Fruit fly (Drosophila melanogaster) whole organism, embryonic: ENCODE measurements around the gene PGRP-LF.

Experiments used
- Ada2b ChIP-seq: fragments of 200-800 bp; sonication (Bioruptor generic); IDR thresholded peaks from 2 replicates; pipeline ENCODE4 v1.3.6; 2022; ENCODE audit warnings: missing biosample characterization, missing genetic modification characterization
- CG11247 ChIP-seq: fragments of 200-800 bp; sonication (Bioruptor generic); IDR thresholded peaks from 2 replicates; pipeline ENCODE4 v1.3.6; 2022; ENCODE audit warnings: missing biosample characterization, missing genetic modification characterization
- CG11504 ChIP-seq: fragments of 200-800 bp; sonication (Bioruptor generic); optimal IDR thresholded peaks from 3 replicates; lab custom pipeline; 2019; ENCODE audit warnings: missing biosample characterization, mild to moderate bottlenecking, missing genetic modification characterization, moderate library complexity
- CG11560 ChIP-seq: fragments of 200-800 bp; sonication (Bioruptor generic); IDR thresholded peaks from 3 replicates; pipeline ENCODE4 v1.3.6; 2022; ENCODE audit warnings: missing biosample characterization, missing genetic modification characterization
- CG12236 ChIP-seq: fragments of 200-800 bp; sonication (Bioruptor generic); optimal IDR thresholded peaks from 2 replicates; lab custom pipeline; 2016; ENCODE audit warnings: missing biosample characterization, missing genetic modification characterization
- CG14050 ChIP-seq: fragments of 200-800 bp; sonication (Bioruptor generic); IDR thresholded peaks from 3 replicates; pipeline ENCODE4 v1.3.6; 2022; ENCODE audit warnings: missing biosample characterization, missing genetic modification characterization
- CG15011 ChIP-seq: fragments of 200-800 bp; sonication (Bioruptor generic); optimal IDR thresholded peaks from 3 replicates; lab custom pipeline; 2018; ENCODE audit warnings: missing biosample characterization, mild to moderate bottlenecking, missing genetic modification characterization
- CG15479 ChIP-seq: fragments of 200-800 bp; sonication (Bioruptor generic); optimal IDR thresholded peaks from 3 replicates; lab custom pipeline; 2019; ENCODE audit warnings: missing biosample characterization, mild to moderate bottlenecking, missing genetic modification characterization, moderate library complexity
- CG15601 ChIP-seq: fragments of 200-800 bp; sonication (Bioruptor generic); optimal IDR thresholded peaks from 3 replicates; lab custom pipeline; 2019; ENCODE audit warnings: missing biosample characterization, mild to moderate bottlenecking, missing genetic modification characterization, moderate library complexity
- CG16813 ChIP-seq: fragments of 200-800 bp; sonication (Bioruptor generic); IDR thresholded peaks from 3 replicates; pipeline ENCODE4 v1.3.6; 2022; ENCODE audit warnings: missing biosample characterization, missing genetic modification characterization; ENCODE audit not compliant: partially characterized antibody
- CG17802 ChIP-seq: fragments of 200-800 bp; sonication (Bioruptor generic); optimal IDR thresholded peaks from 2 replicates; lab custom pipeline; 2018; ENCODE audit warnings: missing biosample characterization, mild to moderate bottlenecking, missing genetic modification characterization, moderate library complexity
- CG1832 ChIP-seq: fragments of 200-800 bp; sonication (Bioruptor generic); optimal IDR thresholded peaks from 2 replicates; lab custom pipeline; 2017; ENCODE audit warnings: missing biosample characterization, mild to moderate bottlenecking, missing genetic modification characterization, inconsistent platforms
- CG2678 ChIP-seq: fragments of 200-800 bp; sonication (Bioruptor generic); optimal IDR thresholded peaks from 3 replicates; lab custom pipeline; 2019; ENCODE audit warnings: missing biosample characterization, mild to moderate bottlenecking, missing genetic modification characterization, moderate library complexity
- CG2889 ChIP-seq: fragments of 200-800 bp; sonication (Bioruptor generic); IDR thresholded peaks from 3 replicates; pipeline ENCODE4 v1.3.6; 2022; ENCODE audit warnings: missing biosample characterization, missing genetic modification characterization
- CG3065 ChIP-seq: fragments of 200-800 bp; sonication (Bioruptor generic); optimal IDR thresholded peaks from 2 replicates; lab custom pipeline; 2016; ENCODE audit warnings: missing biosample characterization, missing genetic modification characterization
- CG33557 ChIP-seq: fragments of 200-800 bp; sonication (Bioruptor generic); optimal IDR thresholded peaks from 2 replicates; lab custom pipeline; 2019; ENCODE audit warnings: missing biosample characterization, mild to moderate bottlenecking, missing genetic modification characterization, moderate library complexity
- CG4282 ChIP-seq: fragments of 200-800 bp; sonication (Bioruptor generic); optimal IDR thresholded peaks from 2 replicates; lab custom pipeline; 2016; ENCODE audit warnings: missing biosample characterization, missing genetic modification characterization
- CG5245 ChIP-seq: fragments of 200-800 bp; sonication (Bioruptor generic); optimal IDR thresholded peaks from 3 replicates; lab custom pipeline; 2016; ENCODE audit warnings: missing biosample characterization, missing genetic modification characterization
- CG6654 ChIP-seq: fragments of 200-800 bp; sonication (Bioruptor generic); optimal IDR thresholded peaks from 2 replicates; lab custom pipeline; 2017; ENCODE audit warnings: missing biosample characterization, mild to moderate bottlenecking, missing genetic modification characterization
- CG7372 ChIP-seq: fragments of 200-800 bp; sonication (Bioruptor generic); IDR thresholded peaks from 2 replicates; pipeline ENCODE4 v1.3.6; 2022; ENCODE audit warnings: missing biosample characterization, missing genetic modification characterization
- CG9817 ChIP-seq: fragments of 200-800 bp; sonication (Bioruptor generic); optimal IDR thresholded peaks from 2 replicates; lab custom pipeline; 2018; ENCODE audit warnings: missing biosample characterization, mild to moderate bottlenecking, missing genetic modification characterization, moderate library complexity
- CTCF ChIP-seq: fragments of 200-800 bp; sonication (Bioruptor generic); optimal IDR thresholded peaks from 2 replicates; lab custom pipeline; 2017; ENCODE audit warnings: missing biosample characterization, mild to moderate bottlenecking, missing genetic modification characterization, moderate library complexity
- D19A ChIP-seq: fragments of 200-800 bp; optimal IDR thresholded peaks from 3 replicates; lab custom pipeline; 2019; ENCODE audit warnings: missing biosample characterization, mild to moderate bottlenecking, missing genetic modification characterization, moderate library complexity
- D19B ChIP-seq: fragments of 200-800 bp; sonication (Bioruptor generic); optimal IDR thresholded peaks from 2 replicates; lab custom pipeline; 2017; ENCODE audit warnings: missing biosample characterization, mild to moderate bottlenecking, missing genetic modification characterization
- Dll ChIP-seq: fragments of 200-800 bp; sonication (Bioruptor generic); IDR thresholded peaks from 4 replicates; pipeline ENCODE4 v1.3.6; 2022; ENCODE audit warnings: missing biosample characterization, missing genetic modification characterization; ENCODE audit not compliant: partially characterized antibody
- E2f1 ChIP-seq: fragments of 200-800 bp; sonication (Bioruptor generic); IDR thresholded peaks from 2 replicates; pipeline ENCODE4 v1.3.6; 2022; ENCODE audit warnings: missing biosample characterization, missing genetic modification characterization
- ERR ChIP-seq: fragments of 200-800 bp; sonication (Bioruptor generic); optimal IDR thresholded peaks from 2 replicates; lab custom pipeline; 2016; ENCODE audit warnings: missing biosample characterization, missing genetic modification characterization
- Lhr ChIP-seq: fragments of 200-800 bp; sonication (Bioruptor generic); optimal IDR thresholded peaks from 3 replicates; lab custom pipeline; 2017; ENCODE audit warnings: mild to moderate bottlenecking, missing biosample characterization, missing genetic modification reagents, missing genetic modification characterization
- Optix ChIP-seq: fragments of 200-800 bp; sonication (Bioruptor generic); IDR thresholded peaks from 3 replicates; pipeline ENCODE4 v1.3.6; 2022; ENCODE audit warnings: missing biosample characterization, missing genetic modification characterization
- Pdp1 ChIP-seq, 2 experiments: fragments of 200-800 bp; sonication (Bioruptor generic); optimal IDR thresholded peaks; 3 replicates each; lab custom pipeline; 2016; ENCODE audit warnings: missing biosample characterization in 2 of 2, missing genetic modification characterization in 2 of 2, mild to moderate bottlenecking in 1 of 2, moderate library complexity in 1 of 2
- Sry-δ ChIP-seq: fragments of 200-800 bp; sonication (Bioruptor generic); optimal IDR thresholded peaks from 2 replicates; lab custom pipeline; 2016; ENCODE audit warnings: missing biosample characterization, missing genetic modification characterization
- Usf ChIP-seq: fragments of 200-800 bp; sonication (Bioruptor generic); optimal IDR thresholded peaks from 2 replicates; lab custom pipeline; 2017; ENCODE audit warnings: missing genotype, missing biosample characterization, missing genetic modification characterization
- YL-1 ChIP-seq: fragments of 200-800 bp; sonication (Bioruptor generic); optimal IDR thresholded peaks from 3 replicates; lab custom pipeline; 2017; ENCODE audit warnings: missing biosample characterization, mild to moderate bottlenecking, missing genetic modification characterization
- btn ChIP-seq: fragments of 200-800 bp; sonication (Bioruptor generic); optimal IDR thresholded peaks from 2 replicates; lab custom pipeline; 2016; ENCODE audit warnings: missing biosample characterization, missing genetic modification characterization
- cas ChIP-seq: fragments of 200-800 bp; sonication (Bioruptor generic); IDR thresholded peaks from 2 replicates; pipeline ENCODE4 v1.3.6; 2022; ENCODE audit warnings: missing biosample characterization, missing genetic modification characterization
- cg ChIP-seq: fragments of 200-800 bp; sonication (Bioruptor generic); optimal IDR thresholded peaks from 3 replicates; lab custom pipeline; 2019; ENCODE audit warnings: missing biosample characterization, mild to moderate bottlenecking, missing genetic modification characterization, moderate library complexity
- corto ChIP-seq: fragments of 200-800 bp; sonication (Bioruptor generic); optimal IDR thresholded peaks from 2 replicates; lab custom pipeline; 2016; ENCODE audit warnings: missing biosample characterization, mild to moderate bottlenecking, missing genetic modification characterization, moderate library complexity
- disco-r ChIP-seq: fragments of 200-800 bp; sonication (Bioruptor generic); optimal IDR thresholded peaks from 2 replicates; lab custom pipeline; 2016; ENCODE audit warnings: missing biosample characterization, missing genetic modification characterization
- exex ChIP-seq: fragments of 200-800 bp; sonication (Bioruptor generic); optimal IDR thresholded peaks from 4 replicates; lab custom pipeline; 2018; ENCODE audit warnings: missing biosample characterization, mild to moderate bottlenecking, missing genetic modification characterization, moderate library complexity
- gcm2 ChIP-seq: fragments of 200-800 bp; sonication (Bioruptor generic); optimal IDR thresholded peaks from 2 replicates; lab custom pipeline; 2016; ENCODE audit warnings: missing biosample characterization, missing genetic modification characterization
- gem ChIP-seq: fragments of 200-800 bp; sonication (Bioruptor generic); optimal IDR thresholded peaks from 2 replicates; lab custom pipeline; 2019; ENCODE audit warnings: missing biosample characterization, mild to moderate bottlenecking, missing genetic modification characterization, moderate library complexity
- h ChIP-seq: fragments of >200 bp; optimal IDR thresholded peaks from 2 replicates; lab custom pipeline; 2017
- mam ChIP-seq: fragments of 200-800 bp; sonication (Bioruptor generic); optimal IDR thresholded peaks from 3 replicates; lab custom pipeline; 2016; ENCODE audit warnings: missing biosample characterization, missing genetic modification characterization
- nmo ChIP-seq: fragments of 200-800 bp; sonication (Bioruptor generic); optimal IDR thresholded peaks from 2 replicates; lab custom pipeline; 2018; ENCODE audit warnings: missing biosample characterization, mild to moderate bottlenecking, missing genetic modification characterization, moderate library complexity
- psq ChIP-seq: fragments of 200-800 bp; sonication (Bioruptor generic); optimal IDR thresholded peaks from 2 replicates; lab custom pipeline; 2017; ENCODE audit warnings: missing biosample characterization, missing genetic modification characterization
- slbo ChIP-seq: fragments of 200-800 bp; sonication (Bioruptor generic); IDR thresholded peaks from 2 replicates; pipeline ENCODE4 v1.3.6; 2022; ENCODE audit warnings: missing biosample characterization, missing genetic modification characterization
- sqz ChIP-seq: fragments of 200-800 bp; sonication (Bioruptor generic); optimal IDR thresholded peaks from 3 replicates; lab custom pipeline; 2018; ENCODE audit warnings: missing biosample characterization, mild to moderate bottlenecking, missing genetic modification characterization
- trh ChIP-seq: fragments of 200-800 bp; sonication (Bioruptor generic); optimal IDR thresholded peaks from 2 replicates; lab custom pipeline; 2016; ENCODE audit warnings: missing biosample characterization, missing genetic modification characterization
- wek ChIP-seq: fragments of 200-800 bp; sonication (Bioruptor generic); optimal IDR thresholded peaks from 3 replicates; lab custom pipeline; 2018; ENCODE audit warnings: missing biosample characterization, mild to moderate bottlenecking, missing genetic modification characterization, moderate library complexity

PGRP-LF gene

DNA sequence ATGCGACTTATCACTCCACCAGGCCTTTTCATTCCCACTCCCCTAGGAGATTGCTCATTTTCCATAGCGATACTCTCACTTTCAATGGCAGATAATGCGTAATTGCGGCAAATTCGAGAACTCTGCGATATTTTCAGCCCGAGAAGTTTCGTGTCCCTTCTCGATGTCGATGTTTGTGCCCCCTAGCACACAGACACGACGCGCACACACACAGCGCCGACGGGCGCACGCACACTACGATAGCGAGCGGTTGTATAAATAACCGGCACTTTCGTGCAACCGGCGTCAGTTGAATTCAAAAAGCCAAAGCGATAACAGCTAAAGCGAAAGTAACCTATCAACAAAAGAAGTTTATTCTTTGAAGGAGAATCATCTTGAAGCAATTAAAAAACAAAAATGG is 32.2 kb downstream of the PGRP-LF start, which contains the start of gene Hsp23 (continued):
- TF ChIP-seq btn (GFP tag; lab: Kevin White, UChicago): no peak
- no peak for TF ChIP-seq Optix (GFP tag; lab: Robert Waterston, UW)
- peak; percentile 97 for TF ChIP-seq CG15479 (GFP tag; lab: Kevin White, UChicago)
- TF ChIP-seq ERR: no peak
- TF ChIP-seq CG33557 (GFP tag; lab: Kevin White, UChicago): peak; percentile 11
- no peak for TF ChIP-seq h (lab: Kevin White, UChicago)
- no peak for TF ChIP-seq YL-1 (GFP tag; lab: Kevin White, UChicago)
- no peak for TF ChIP-seq Lhr (GFP tag; lab: Kevin White, UChicago)
- TF ChIP-seq cg: peak; percentile 84
- no peak for TF ChIP-seq cas
- no peak for TF ChIP-seq CG4282 (GFP tag; lab: Kevin White, UChicago)
- no peak for TF ChIP-seq trh (GFP tag; lab: Kevin White, UChicago)
- TF ChIP-seq CG3065 (GFP tag; lab: Kevin White, UChicago): no peak
- TF ChIP-seq disco-r (GFP tag; lab: Kevin White, UChicago): no peak
- no peak for TF ChIP-seq CG2889 (GFP tag; lab: Robert Waterston, UW)

DNA sequence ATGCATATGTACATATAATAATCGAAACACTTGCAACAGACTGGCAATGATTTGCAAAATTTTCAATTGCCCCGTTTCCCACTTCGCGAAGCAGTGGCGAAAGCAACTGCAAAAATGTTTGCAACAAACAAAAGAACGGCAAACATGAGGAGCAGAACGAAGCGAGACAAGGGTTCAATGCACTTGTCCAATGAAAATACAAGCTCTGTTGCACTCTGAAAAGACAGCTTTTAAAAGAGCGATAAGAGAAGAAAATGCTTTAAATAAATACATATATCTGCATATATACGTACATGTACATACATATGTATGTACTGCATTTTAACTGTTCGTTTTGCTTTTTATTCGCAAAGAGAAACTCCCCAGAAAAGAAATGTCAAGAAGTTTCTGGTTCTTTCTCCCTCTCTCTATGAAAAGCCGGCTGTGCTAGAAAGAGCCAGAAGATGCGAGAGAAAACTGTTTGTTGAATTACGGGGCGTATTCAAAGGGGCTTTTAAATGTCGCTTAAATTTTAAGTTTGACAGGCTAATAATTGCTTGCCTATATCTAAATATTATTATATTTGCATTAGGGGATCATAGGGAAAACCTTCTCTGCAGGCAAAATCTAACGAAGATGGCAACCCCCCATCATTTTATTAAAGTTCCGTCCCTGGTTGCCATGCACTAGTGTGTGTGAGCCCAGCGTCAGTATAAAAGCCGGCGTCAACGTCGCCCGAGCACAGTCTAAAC is 34.1 kb downstream of the PGRP-LF start, which contains the start of gene Hsp27:
Gene Hsp27, plus strand, starts transcription at position 719 of the 731 bp plus-strand sequence.
- peak; percentile 98 for TF ChIP-seq CG11247
- peak; percentile 99 for TF ChIP-seq slbo (GFP tag; lab: Robert Waterston, UW)
- TF ChIP-seq D19B: peak; percentile 90
- TF ChIP-seq CG5245 (GFP tag; lab: Kevin White, UChicago): peak; percentile 99
- TF ChIP-seq CG15601 (tag; lab: Kevin White, UChicago): peak; percentile 96
- TF ChIP-seq CG15011: peak; percentile 96
- TF ChIP-seq E2f1 (GFP tag; lab: Robert Waterston, UW): peak; percentile 99
- peak; percentile 99 for TF ChIP-seq gem (tag; lab: Kevin White, UChicago)
- TF ChIP-seq corto (GFP tag; lab: Kevin White, UChicago): peak; percentile 100
- peak; percentile 98 for TF ChIP-seq CG2678 (tag; lab: Kevin White, UChicago)
- peak; percentile 88 for TF ChIP-seq CG11560 (tag; lab: Robert Waterston, UW)
- TF ChIP-seq mam (GFP tag; lab: Kevin White, UChicago): peak; percentile 97
- TF ChIP-seq CG14050 (GFP tag; lab: Robert Waterston, UW): peak; percentile 97
- TF ChIP-seq CG16813 (GFP tag; lab: Robert Waterston, UW): no peak
- peak; percentile 94 for TF ChIP-seq CG6654 (GFP tag; lab: Kevin White, UChicago)
- TF ChIP-seq exex (tag; lab: Kevin White, UChicago): no peak
- peak; percentile 66 for TF ChIP-seq CG12236 (GFP tag; lab: Kevin White, UChicago)
- TF ChIP-seq CG7372 (GFP tag; lab: Robert Waterston, UW): peak; percentile 97
- peak; percentile 71 for TF ChIP-seq CTCF (GFP tag; lab: Kevin White, UChicago)
- peak; percentile 92 for TF ChIP-seq gcm2 (GFP tag; lab: Kevin White, UChicago)
- peak; percentile 96 for TF ChIP-seq D19A (tag; lab: Kevin White, UChicago)
- no peak for TF ChIP-seq h (lab: Kevin White, UChicago)
- TF ChIP-seq nmo: peak; percentile 99
- TF ChIP-seq CG17802: peak; percentile 91
- 0 out of 4 replicates have a peak, but pooled peaks have one; percentile 33 for TF ChIP-seq Dll (GFP tag; lab: Robert Waterston, UW)
- TF ChIP-seq Pdp1 (GFP tag; optimal IDR thresholded peaks at IDR 0.05; lab: Kevin White, UChicago): peak; percentile 96 to 99
- peak; percentile 99 for TF ChIP-seq Optix (GFP tag; lab: Robert Waterston, UW)
- peak; percentile 93 for TF ChIP-seq sqz (GFP tag; lab: Kevin White, UChicago)
- TF ChIP-seq CG9817 (tag; lab: Kevin White, UChicago): peak; percentile 96
- peak; percentile 61 for TF ChIP-seq Sry-δ (GFP tag; lab: Kevin White, UChicago)
- peak; percentile 80 for TF ChIP-seq wek (GFP tag; lab: Kevin White, UChicago)
- peak; percentile 65 for TF ChIP-seq CG1832 (GFP tag; lab: Kevin White, UChicago)
- TF ChIP-seq Ada2b: peak; percentile 99
- TF ChIP-seq CG11504 (tag; lab: Kevin White, UChicago): peak; percentile 97
- TF ChIP-seq psq (GFP tag; lab: Kevin White, UChicago): peak; percentile 92
- peak; percentile 96 for TF ChIP-seq Usf
